Worm (Caenorhabditis elegans) whole organism, young adult: ENCODE data around the gene Y49F6B.13.

Experiments used
- D2030.7 ChIP-seq: fragments of 200-800 bp; sonication (Bioruptor generic); IDR thresholded peaks from 2 replicates; pipeline ENCODE4 v1.3.6; 2022; ENCODE audit warnings: missing genetic modification reagents, missing genetic modification characterization, missing compliant biosample characterization
- ama-1 ChIP-seq, 3 experiments: fragments of 150-350 bp in 1 of 3; sonication (generic microtip) in 2 of 3; optimal IDR thresholded peaks; 2 replicates each; lab custom pipeline; 2014 to 2018; ENCODE audit warnings: missing biosample characterization in 2 of 3, missing genetic modification characterization in 2 of 3, missing genetic modification reagents in 2 of 3
- attf-3 ChIP-seq: fragments of 200-800 bp; sonication (Bioruptor generic); conservative IDR thresholded peaks from 2 replicates; pipeline ENCODE4 v1.3.6; 2022; ENCODE audit warnings: missing genetic modification reagents, missing genetic modification characterization, missing compliant biosample characterization
- egl-18 ChIP-seq: fragments of 200-800 bp; sonication (Bioruptor generic); IDR thresholded peaks from 2 replicates; pipeline ENCODE4 v1.3.6; 2022; ENCODE audit warnings: missing genetic modification reagents, missing genetic modification characterization, missing compliant biosample characterization
- ets-4 ChIP-seq: fragments of 200-800 bp; sonication (Bioruptor generic); optimal IDR thresholded peaks from 2 replicates; lab custom pipeline; 2018; ENCODE audit warnings: mild to moderate bottlenecking, missing genetic modification characterization, missing compliant biosample characterization
- hmg-20 ChIP-seq: fragments of 200-800 bp; sonication (Bioruptor generic); IDR thresholded peaks from 2 replicates; pipeline ENCODE4 v1.3.6; 2022; ENCODE audit warnings: missing genetic modification reagents, missing genetic modification characterization, missing compliant biosample characterization
- let-607 ChIP-seq, 2 experiments: fragments of 200-800 bp in 1 of 2; sonication (Bioruptor generic) in 1 of 2; sonication (generic microtip) in 1 of 2; optimal IDR thresholded peaks; 2 replicates each; lab custom pipeline; 2016 to 2018; ENCODE audit warnings: mild to moderate bottlenecking in 2 of 2, missing compliant biosample characterization in 2 of 2, missing genetic modification characterization in 2 of 2, moderate library complexity in 2 of 2, missing genotype in 1 of 2
- lin-54 ChIP-seq: fragments of 200-800 bp; sonication (Bioruptor generic); optimal IDR thresholded peaks from 2 replicates; lab custom pipeline; 2018; ENCODE audit warnings: mild to moderate bottlenecking, missing genetic modification characterization, missing compliant biosample characterization
- snpc-1.3 ChIP-seq: sonication (generic microtip); optimal IDR thresholded peaks from 2 replicates; lab custom pipeline; 2017; ENCODE audit warnings: missing genetic modification characterization, mild to moderate bottlenecking, missing compliant biosample characterization, antibody characterized with exemption, moderate library complexity, missing genotype, missing genetic modification reagents; ENCODE audit not compliant: insufficient read depth
- tlf-1 ChIP-seq: fragments of 200-800 bp; sonication (Bioruptor generic); optimal IDR thresholded peaks from 2 replicates; lab custom pipeline; 2018; ENCODE audit warnings: mild to moderate bottlenecking, missing genetic modification characterization, missing compliant biosample characterization
- ztf-26 ChIP-seq: sonication (generic microtip); optimal IDR thresholded peaks from 2 replicates; lab custom pipeline; 2017; ENCODE audit warnings: missing genetic modification characterization, missing compliant biosample characterization

DNA sequence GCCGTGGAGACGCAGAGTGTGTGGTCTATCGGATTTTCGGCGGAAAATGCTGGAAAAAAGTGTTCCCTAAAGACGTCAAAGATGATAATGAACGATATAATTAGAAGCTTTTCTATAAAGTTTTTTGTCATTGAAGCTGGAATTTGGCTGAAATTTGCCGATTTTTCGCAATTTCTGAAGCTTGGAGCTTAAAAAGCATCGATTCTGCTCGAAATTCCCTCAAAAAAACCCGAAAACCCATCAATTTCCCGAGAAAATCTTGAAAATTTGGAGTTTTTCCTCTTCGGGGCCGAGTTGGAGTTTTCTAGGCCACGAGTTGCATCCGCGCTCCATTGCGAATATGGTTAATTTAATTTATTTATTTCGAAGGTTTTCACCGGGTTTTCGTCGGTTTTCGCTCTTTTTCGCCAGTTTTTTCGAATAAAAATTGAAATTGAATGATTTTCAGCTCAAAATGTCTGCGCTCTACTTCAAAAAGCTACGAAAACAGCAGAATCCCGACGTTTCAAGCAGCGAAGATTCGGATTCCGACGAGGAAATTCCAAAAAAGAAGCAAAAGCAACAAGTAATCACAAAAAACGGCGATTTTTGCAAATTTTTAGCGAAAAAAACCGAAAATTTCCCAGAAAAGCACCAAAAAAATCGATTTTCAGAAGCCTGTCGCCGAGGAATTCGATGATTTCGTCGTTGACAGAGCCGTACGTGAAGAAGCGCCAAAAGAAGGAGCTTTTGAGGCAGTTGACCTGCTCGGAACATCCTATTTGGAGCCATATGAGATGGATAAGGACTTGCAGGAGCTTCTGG, 31.2 kb upstream of the Y49F6B.13 start, which contains the start of the genes col-71 and Y49F6B.2:
- TF ChIP-seq ets-4 (GFP tag; lab: Kevin White, UChicago), result no peak
- TF ChIP-seq let-607 (tag; optimal IDR thresholded peaks at IDR 0.05; lab: Kevin White, UChicago), result peak in 1 of 2 experiments; percentile 52
- TF ChIP-seq attf-3 (GFP tag; lab: Robert Waterston, UW), result peak; percentile 69
- peak; percentile 46 for TF ChIP-seq D2030.7 (GFP tag; lab: Robert Waterston, UW)
- TF ChIP-seq tlf-1 (GFP tag; lab: Kevin White, UChicago), result peak; percentile 18
- no peak for TF ChIP-seq egl-18 (GFP tag; lab: Robert Waterston, UW)
- TF ChIP-seq ama-1 (optimal IDR thresholded peaks at IDR 0.05; lab: Kevin White, UChicago), result no peak
- no peak for TF ChIP-seq ama-1 (GFP tag; optimal IDR thresholded peaks at IDR 0.05; lab: Kevin White, UChicago)
- peak; percentile 62 for TF ChIP-seq lin-54 (GFP tag; lab: Kevin White, UChicago)
- TF ChIP-seq hmg-20 (GFP tag; lab: Robert Waterston, UW), result 0 out of 2 replicates have a peak, but pooled peaks have one; percentile 7
- no peak for TF ChIP-seq ztf-26 (tag; lab: Kevin White, UChicago)
- TF ChIP-seq snpc-1.3 (tag; lab: Kevin White, UChicago), result no peak
